Comparison of ENCODE assay signal across 3 worm cellular contexts in the genomic region with DNA sequence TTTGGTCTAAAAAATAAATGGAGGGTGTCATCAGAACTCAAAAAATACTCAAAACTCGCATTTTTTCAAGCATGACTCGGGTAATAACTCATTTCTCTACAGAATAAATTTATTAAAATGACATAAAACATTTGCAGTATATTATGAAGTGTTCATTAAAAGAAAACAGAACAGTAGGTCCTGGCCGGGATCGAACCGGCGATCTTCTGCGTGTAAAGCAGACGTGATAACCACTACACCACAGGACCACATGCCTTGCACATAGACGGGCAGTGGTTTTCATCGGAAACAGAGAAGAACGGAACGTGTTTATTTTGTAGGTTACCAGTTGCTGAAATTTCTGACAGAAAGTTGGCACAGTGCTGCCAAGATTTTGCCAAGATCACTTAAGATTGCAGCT.
A peak's percentile ranks its signal among the peaks of the same experiment; 100 is the strongest.
TF ChIP-seq lines count a peak whose summit lies in the region.

No protein-coding gene starts in this region.

TF ChIP-seq in whole organism, L1 larva, 84 proteins besides CTCF, POLR2A, EP300 and RAD21 (continued from another document):
- TF ChIP-seq egl-13 (tag; optimal IDR thresholded peaks at IDR 0.05; lab: Kevin White, UChicago) (no peak), lir-3 (tag; optimal IDR thresholded peaks at IDR 0.05; lab: Kevin White, UChicago; ENCODE audit: poor library complexity) (no peak)

TF ChIP-seq in whole organism, L4 larva, 104 proteins besides CTCF, POLR2A, EP300 and RAD21 (continued from another document and continues in another):
- TF ChIP-seq arid-1 (GFP tag; conservative IDR thresholded peaks at IDR 0.05; lab: Robert Waterston, UW) (0 out of 2 replicates have a peak, but pooled peaks have one; percentile 26), nhr-11 (tag; optimal IDR thresholded peaks at IDR 0.05; lab: Kevin White, UChicago) (no peak), dmd-6 (GFP tag; IDR thresholded peaks at IDR 0.05; lab: Robert Waterston, UW) (peak; percentile 54), ctbp-1 (GFP tag; IDR thresholded peaks at IDR 0.05; lab: Robert Waterston, UW) (no peak), Y5F2A.4 (GFP tag; optimal IDR thresholded peaks at IDR 0.05; lab: Kevin White, UChicago) (no peak), ZK546.5 (tag; optimal IDR thresholded peaks at IDR 0.05; lab: Kevin White, UChicago) (no peak), ceh-32 (tag; optimal IDR thresholded peaks at IDR 0.05; lab: Kevin White, UChicago; ENCODE audit: poor library complexity) (no peak), mdt-29 (GFP tag; IDR thresholded peaks at IDR 0.05; lab: Robert Waterston, UW) (peak; percentile 57; the same call in 1 of the 2 replicates), spr-1 (tag; optimal IDR thresholded peaks at IDR 0.05; lab: Kevin White, UChicago) (no peak), php-3 (GFP tag; IDR thresholded peaks at IDR 0.05; lab: Robert Waterston, UW) (no peak), rbr-2 (tag; optimal IDR thresholded peaks at IDR 0.05; lab: Kevin White, UChicago) (peak; percentile 7), F26F4.8 (GFP tag; conservative IDR thresholded peaks at IDR 0.05; lab: Robert Waterston, UW) (peak; percentile 36; the same call in 1 of the 2 replicates), R02D3.7 (tag; optimal IDR thresholded peaks at IDR 0.05; lab: Kevin White, UChicago) (no peak), hlh-11 (tag; optimal IDR thresholded peaks at IDR 0.05; lab: Kevin White, UChicago) (peak; percentile 20), mes-2 (tag; optimal IDR thresholded peaks at IDR 0.05; lab: Kevin White, UChicago; ENCODE audit: poor library complexity, severe bottlenecking) (peak; percentile 53), ZK337.2 (GFP tag; IDR thresholded peaks at IDR 0.05; lab: Robert Waterston, UW) (0 out of 2 replicates have a peak, but pooled peaks have one; percentile 27), zfp-2 (tag; optimal IDR thresholded peaks at IDR 0.05; lab: Kevin White, UChicago) (no peak), lin-15B (tag; optimal IDR thresholded peaks at IDR 0.05; lab: Kevin White, UChicago) (no peak), ama-1 (optimal IDR thresholded peaks at IDR 0.05; lab: Kevin White, UChicago) (no peak), lir-3 (tag; optimal IDR thresholded peaks at IDR 0.05; lab: Kevin White, UChicago) (peak; percentile 50), hlh-30 (tag; optimal IDR thresholded peaks at IDR 0.05; lab: Kevin White, UChicago; ENCODE audit: insufficient read depth) (peak; percentile 32), madf-5 (GFP tag; IDR thresholded peaks at IDR 0.05; lab: Robert Waterston, UW) (peak; percentile 74 to 84; a peak in 1 of 4 replicates), nhr-111 (GFP tag; optimal IDR thresholded peaks at IDR 0.05; lab: Kevin White, UChicago) (no peak), nhr-25 (tag; optimal IDR thresholded peaks at IDR 0.05; lab: Kevin White, UChicago; ENCODE audit: borderline replicate concordance, insufficient read depth) (no peak), lsy-2 (tag; optimal IDR thresholded peaks at IDR 0.05; lab: Kevin White, UChicago) (no peak), ces-1 (GFP tag; optimal IDR thresholded peaks at IDR 0.05; lab: Kevin White, UChicago) (no peak), ceh-62 (tag; optimal IDR thresholded peaks at IDR 0.05; lab: Kevin White, UChicago) (no peak), nhr-42 (GFP tag; IDR thresholded peaks at IDR 0.05; lab: Robert Waterston, UW) (no peak), nhr-237 (tag; optimal IDR thresholded peaks at IDR 0.05; lab: Kevin White, UChicago) (no peak), fkh-10 (GFP tag; optimal IDR thresholded peaks at IDR 0.05; lab: Kevin White, UChicago) (no peak), snpc-1.2 (GFP tag; IDR thresholded peaks at IDR 0.05; lab: Robert Waterston, UW) (peak; percentile 83), egl-27 (tag; optimal IDR thresholded peaks at IDR 0.05; lab: Kevin White, UChicago) (no peak), unc-62 (GFP tag; optimal IDR thresholded peaks at IDR 0.05 in 1 of 2; lab: Kevin White, UChicago) (no peak), unc-62 (tag; optimal IDR thresholded peaks at IDR 0.05; lab: Kevin White, UChicago) (no peak), nhr-77 (tag; optimal IDR thresholded peaks at IDR 0.05; lab: Kevin White, UChicago) (no peak), zfp-3 (GFP tag; conservative IDR thresholded peaks at IDR 0.05; lab: Robert Waterston, UW) (0 out of 2 replicates have a peak, but pooled peaks have one; percentile 43), lin-39 (tag; optimal IDR thresholded peaks at IDR 0.05; lab: Kevin White, UChicago) (no peak), fos-1 (tag; optimal IDR thresholded peaks at IDR 0.05; lab: Kevin White, UChicago) (no peak), daf-19 (GFP tag; conservative IDR thresholded peaks at IDR 0.05; lab: Robert Waterston, UW) (0 out of 2 replicates have a peak, but pooled peaks have one; percentile 61), attf-4 (tag; optimal IDR thresholded peaks at IDR 0.05; lab: Kevin White, UChicago) (no peak), madf-9 (GFP tag; conservative IDR thresholded peaks at IDR 0.05; lab: Robert Waterston, UW) (0 out of 2 replicates have a peak, but pooled peaks have one; percentile 30), ceh-82 (tag; optimal IDR thresholded peaks at IDR 0.05; lab: Kevin White, UChicago) (no peak), T20F7.1 (GFP tag; optimal IDR thresholded peaks at IDR 0.05; lab: Kevin White, UChicago) (no peak), mxl-2 (GFP tag; conservative IDR thresholded peaks at IDR 0.05; lab: Robert Waterston, UW) (no peak), egl-43 (GFP tag; IDR thresholded peaks at IDR 0.05; lab: Robert Waterston, UW) (peak; percentile 76), daf-12 (tag; optimal IDR thresholded peaks at IDR 0.05; lab: Kevin White, UChicago) (no peak), zip-2 (tag; optimal IDR thresholded peaks at IDR 0.05; lab: Kevin White, UChicago) (no peak), lin-1 (GFP tag; IDR thresholded peaks at IDR 0.05; lab: Robert Waterston, UW) (peak; percentile 74; the same call in 1 of the 2 replicates), snpc-4 (tag; optimal IDR thresholded peaks at IDR 0.05; lab: Kevin White, UChicago) (no peak), F37D6.2 (tag; optimal IDR thresholded peaks at IDR 0.05; lab: Kevin White, UChicago) (no peak), gei-8 (GFP tag; optimal IDR thresholded peaks at IDR 0.05; lab: Kevin White, UChicago) (peak; percentile 28), F49E8.2 (tag; optimal IDR thresholded peaks at IDR 0.05; lab: Kevin White, UChicago; ENCODE audit: borderline replicate concordance) (peak; percentile 42), pqm-1 (tag; optimal IDR thresholded peaks at IDR 0.05; lab: Kevin White, UChicago) (no peak), F44E2.7 (GFP tag; IDR thresholded peaks at IDR 0.05; lab: Robert Waterston, UW) (no peak), nhr-102 (tag; optimal IDR thresholded peaks at IDR 0.05; lab: Kevin White, UChicago) (peak; percentile 32), dve-1 (tag; optimal IDR thresholded peaks at IDR 0.05; lab: Kevin White, UChicago; ENCODE audit: insufficient read depth) (peak; percentile 72), sdz-12 (GFP tag; optimal IDR thresholded peaks at IDR 0.05; lab: Kevin White, UChicago) (no peak), Y48G9A.11 (GFP tag; IDR thresholded peaks at IDR 0.05; lab: Robert Waterston, UW) (0 out of 2 replicates have a peak, but pooled peaks have one; percentile 27), nhr-10 (tag; optimal IDR thresholded peaks at IDR 0.05; lab: Kevin White, UChicago) (no peak), unc-39 (tag; optimal IDR thresholded peaks at IDR 0.05; lab: Kevin White, UChicago) (no peak)

TF ChIP-seq in whole organism, young adult, 124 proteins besides CTCF, POLR2A, EP300 and RAD21 (continued from another document and continues in another):
- peak; percentile 89 for TF ChIP-seq tbp1 (GFP tag; optimal IDR thresholded peaks at IDR 0.05; lab: Kevin White, UChicago)
- peak in 1 of 2 experiments; percentile 34 for TF ChIP-seq let-607 (tag; optimal IDR thresholded peaks at IDR 0.05; lab: Kevin White, UChicago)
- no peak for TF ChIP-seq bed-1 (GFP tag; IDR thresholded peaks at IDR 0.05; lab: Robert Waterston, UW)
- TF ChIP-seq F23B12.7 (tag; optimal IDR thresholded peaks at IDR 0.05; lab: Kevin White, UChicago; ENCODE audit: insufficient read depth): no peak
- no peak for TF ChIP-seq F22D6.2 (tag; optimal IDR thresholded peaks at IDR 0.05; lab: Kevin White, UChicago)
- TF ChIP-seq chd-7 (tag; optimal IDR thresholded peaks at IDR 0.05; lab: Kevin White, UChicago): peak; percentile 21
- TF ChIP-seq F55B11.4 (tag; optimal IDR thresholded peaks at IDR 0.05; lab: Kevin White, UChicago; ENCODE audit: borderline replicate concordance, insufficient read depth): no peak
- peak; percentile 91 for TF ChIP-seq him-1 (tag; optimal IDR thresholded peaks at IDR 0.05; lab: Kevin White, UChicago)
- TF ChIP-seq hrde-1 (tag; optimal IDR thresholded peaks at IDR 0.05; lab: Kevin White, UChicago; ENCODE audit: borderline replicate concordance): no peak
- TF ChIP-seq egl-18 (GFP tag; IDR thresholded peaks at IDR 0.05; lab: Robert Waterston, UW): no peak
- TF ChIP-seq akir-1 (GFP tag; optimal IDR thresholded peaks at IDR 0.05; lab: Kevin White, UChicago): no peak
- TF ChIP-seq snpc-3.4 (tag; optimal IDR thresholded peaks at IDR 0.05; lab: Kevin White, UChicago): peak; percentile 69
- no peak for TF ChIP-seq tlf-1 (GFP tag; optimal IDR thresholded peaks at IDR 0.05; lab: Kevin White, UChicago)
- TF ChIP-seq ztf-26 (tag; optimal IDR thresholded peaks at IDR 0.05; lab: Kevin White, UChicago): peak; percentile 20
- TF ChIP-seq hmg-20 (GFP tag; IDR thresholded peaks at IDR 0.05; lab: Robert Waterston, UW): no peak
- peak; percentile 58 for TF ChIP-seq hlh-12 (tag; optimal IDR thresholded peaks at IDR 0.05; lab: Kevin White, UChicago)
- TF ChIP-seq xnd-1 (tag; optimal IDR thresholded peaks at IDR 0.05; lab: Kevin White, UChicago): no peak
- peak; percentile 62 for TF ChIP-seq attf-6 (GFP tag; IDR thresholded peaks at IDR 0.05; lab: Robert Waterston, UW)
- no peak for TF ChIP-seq pha-4 (tag; optimal IDR thresholded peaks at IDR 0.05; lab: Kevin White, UChicago)
- TF ChIP-seq K12H6.12 (tag; optimal IDR thresholded peaks at IDR 0.05; lab: Kevin White, UChicago): no peak
- TF ChIP-seq Y79H2A.3 (GFP tag; conservative IDR thresholded peaks at IDR 0.05; lab: Robert Waterston, UW): peak; percentile 49; the same call in 1 of the 2 replicates
- peak; percentile 57 for TF ChIP-seq lsy-27 (tag; optimal IDR thresholded peaks at IDR 0.05; lab: Kevin White, UChicago; ENCODE audit: borderline replicate concordance, insufficient read depth)
- no peak for TF ChIP-seq dpff-1 (tag; optimal IDR thresholded peaks at IDR 0.05; lab: Kevin White, UChicago)
- TF ChIP-seq unc-62 (GFP tag; optimal IDR thresholded peaks at IDR 0.05; lab: Kevin White, UChicago): no peak
- peak; percentile 85 for TF ChIP-seq D2030.7 (GFP tag; IDR thresholded peaks at IDR 0.05; lab: Robert Waterston, UW)
- TF ChIP-seq F33H1.4 (GFP tag; IDR thresholded peaks at IDR 0.05; lab: Robert Waterston, UW): no peak
- peak; percentile 51 for TF ChIP-seq mxl-1 (tag; optimal IDR thresholded peaks at IDR 0.05; lab: Kevin White, UChicago)
- TF ChIP-seq hsf-1 (GFP tag; IDR thresholded peaks at IDR 0.05; lab: Robert Waterston, UW): no peak
- TF ChIP-seq T07F8.4 (tag; optimal IDR thresholded peaks at IDR 0.05; lab: Kevin White, UChicago): peak; percentile 72
- no peak for TF ChIP-seq aptf-2 (GFP tag; conservative IDR thresholded peaks at IDR 0.05; lab: Robert Waterston, UW)
- peak; percentile 9 for TF ChIP-seq lsl-1 (GFP tag; optimal IDR thresholded peaks at IDR 0.05; lab: Kevin White, UChicago)
- no peak for TF ChIP-seq egl-44 (GFP tag; IDR thresholded peaks at IDR 0.05; lab: Robert Waterston, UW)
- TF ChIP-seq F39B2.1 (GFP tag; IDR thresholded peaks at IDR 0.05; lab: Robert Waterston, UW): 0 out of 2 replicates have a peak, but pooled peaks have one; percentile 31
- TF ChIP-seq F49E8.2 (tag; optimal IDR thresholded peaks at IDR 0.05; lab: Kevin White, UChicago; ENCODE audit: insufficient read depth): peak; percentile 4
- TF ChIP-seq ama-1 (optimal IDR thresholded peaks at IDR 0.05; lab: Kevin White, UChicago): no peak
- TF ChIP-seq ama-1 (GFP tag; optimal IDR thresholded peaks at IDR 0.05; lab: Kevin White, UChicago): peak in 1 of 2 experiments; percentile 33
- no peak for TF ChIP-seq sptf-2 (GFP tag; optimal IDR thresholded peaks at IDR 0.05; lab: Kevin White, UChicago)
- no peak for TF ChIP-seq sea-2 (GFP tag; IDR thresholded peaks at IDR 0.05; lab: Robert Waterston, UW)
- no peak for TF ChIP-seq nhr-120 (GFP tag; IDR thresholded peaks at IDR 0.05; lab: Robert Waterston, UW)
- TF ChIP-seq ccch-3 (GFP tag; optimal IDR thresholded peaks at IDR 0.05; lab: Kevin White, UChicago): no peak
- no peak for TF ChIP-seq zim-3 (tag; optimal IDR thresholded peaks at IDR 0.05; lab: Kevin White, UChicago)
- TF ChIP-seq unc-130 (GFP tag; optimal IDR thresholded peaks at IDR 0.05; lab: Kevin White, UChicago): peak; percentile 16
- TF ChIP-seq ztf-6 (GFP tag; IDR thresholded peaks at IDR 0.05; lab: Robert Waterston, UW): no peak
- TF ChIP-seq lin-26 (GFP tag; IDR thresholded peaks at IDR 0.05; lab: Robert Waterston, UW): peak; percentile 91
- TF ChIP-seq madf-6 (GFP tag; IDR thresholded peaks at IDR 0.05; lab: Robert Waterston, UW): peak; percentile 61; the same call in 1 of the 2 replicates
- peak; percentile 42 for TF ChIP-seq attf-5 (GFP tag; optimal IDR thresholded peaks at IDR 0.05; lab: Kevin White, UChicago)
- no peak for TF ChIP-seq ceh-58 (GFP tag; IDR thresholded peaks at IDR 0.05; lab: Robert Waterston, UW)
- TF ChIP-seq F52B5.7 (tag; optimal IDR thresholded peaks at IDR 0.05; lab: Kevin White, UChicago): peak; percentile 45
- no peak for TF ChIP-seq lag-1 (GFP tag; IDR thresholded peaks at IDR 0.05; lab: Robert Waterston, UW)
- peak; percentile 62 for TF ChIP-seq mes-4 (tag; optimal IDR thresholded peaks at IDR 0.05; lab: Kevin White, UChicago)
- TF ChIP-seq hmg-1.2 (GFP tag; IDR thresholded peaks at IDR 0.05; lab: Robert Waterston, UW): peak; percentile 57
- TF ChIP-seq rcor-1 (GFP tag; IDR thresholded peaks at IDR 0.05; lab: Robert Waterston, UW): peak; percentile 77
- TF ChIP-seq mcd-1 (GFP tag; IDR thresholded peaks at IDR 0.05; lab: Robert Waterston, UW): peak; percentile 29; the same call in 1 of the 2 replicates
- TF ChIP-seq C17E4.6 (GFP tag; IDR thresholded peaks at IDR 0.05; lab: Robert Waterston, UW): no peak
- no peak for TF ChIP-seq hlh-26 (GFP tag; conservative IDR thresholded peaks at IDR 0.05; lab: Robert Waterston, UW)
- no peak for TF ChIP-seq ztf-28 (GFP tag; IDR thresholded peaks at IDR 0.05; lab: Robert Waterston, UW)
- no peak for TF ChIP-seq ZK185.1 (tag; optimal IDR thresholded peaks at IDR 0.05; lab: Kevin White, UChicago; ENCODE audit: poor library complexity, severe bottlenecking)
- no peak for TF ChIP-seq B0019.2 (GFP tag; conservative IDR thresholded peaks at IDR 0.05; lab: Robert Waterston, UW)
- no peak for TF ChIP-seq ceh-100 (GFP tag; IDR thresholded peaks at IDR 0.05; lab: Robert Waterston, UW)
- TF ChIP-seq C06A6.2 (GFP tag; conservative IDR thresholded peaks at IDR 0.05; lab: Robert Waterston, UW): no peak
- no peak for TF ChIP-seq sdz-38 (tag; optimal IDR thresholded peaks at IDR 0.05; lab: Kevin White, UChicago)
- TF ChIP-seq ceh-79 (tag; optimal IDR thresholded peaks at IDR 0.05; lab: Kevin White, UChicago): no peak
- TF ChIP-seq athp-1 (tag; optimal IDR thresholded peaks at IDR 0.05; lab: Kevin White, UChicago): peak; percentile 32
- no peak for TF ChIP-seq fkh-3 (tag; optimal IDR thresholded peaks at IDR 0.05; lab: Kevin White, UChicago)
- no peak for TF ChIP-seq mel-28 (tag; optimal IDR thresholded peaks at IDR 0.05; lab: Kevin White, UChicago; ENCODE audit: borderline replicate concordance)
- TF ChIP-seq rec-8 (tag; optimal IDR thresholded peaks at IDR 0.05; lab: Kevin White, UChicago): peak; percentile 58 to 89
- TF ChIP-seq F37B4.10 (GFP tag; IDR thresholded peaks at IDR 0.05; lab: Robert Waterston, UW): no peak
- TF ChIP-seq snpc-1.3 (tag; optimal IDR thresholded peaks at IDR 0.05; lab: Kevin White, UChicago; ENCODE audit: insufficient read depth): peak; percentile 78
- TF ChIP-seq cebp-2 (GFP tag; IDR thresholded peaks at IDR 0.05; lab: Robert Waterston, UW): peak; percentile 82; the same call in 1 of the 2 replicates
- TF ChIP-seq zfh-2 (GFP tag; conservative IDR thresholded peaks at IDR 0.05; lab: Robert Waterston, UW): no peak
